Fruit fly (Drosophila melanogaster): Measurements from ENCODE around the gene CG7131.
A peak's percentile ranks its signal among the peaks of the same experiment; 100 is the strongest.

Gene CG7131

DNA sequence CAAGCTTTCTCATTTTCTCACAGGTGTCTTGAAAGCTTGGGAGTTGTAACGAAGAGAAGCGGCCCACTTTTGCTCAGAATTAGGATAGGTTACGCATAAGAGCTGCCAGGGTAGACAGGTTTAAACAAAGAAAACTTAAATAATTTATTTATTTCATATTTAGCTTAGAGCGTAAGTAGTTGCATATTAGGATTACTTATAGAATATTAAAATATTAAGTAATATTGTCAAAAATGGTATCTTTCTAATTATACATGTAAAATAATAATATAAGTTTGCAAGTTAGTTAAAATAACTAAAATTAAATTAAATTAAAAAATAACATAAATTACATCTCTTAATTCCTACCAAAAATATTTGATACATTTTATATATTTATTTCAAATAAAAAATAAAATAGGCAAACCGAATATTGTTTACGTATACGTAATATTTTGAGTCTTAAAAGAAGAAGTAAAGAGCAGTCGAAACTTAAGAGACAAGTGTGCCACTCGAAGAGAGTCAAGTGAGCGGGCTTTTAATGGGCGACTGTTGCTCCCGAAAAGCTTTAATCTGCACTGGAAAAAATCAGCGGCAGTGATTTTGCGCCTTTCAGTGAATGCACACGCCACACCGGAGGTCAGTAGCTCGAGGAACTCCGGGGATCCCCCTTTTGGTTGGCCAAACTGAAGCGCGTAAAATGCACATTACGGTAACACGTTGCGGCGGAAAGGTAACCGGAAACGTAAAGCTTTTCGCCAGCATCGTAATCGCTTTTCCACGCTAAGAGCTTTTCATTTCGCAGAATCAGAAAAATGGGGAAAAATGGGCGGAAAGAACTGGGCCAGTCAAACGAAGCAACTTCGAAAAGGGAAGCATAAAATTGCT is 26.5 kb upstream of the CG7131 start (continued):
- TF ChIP-seq cato (GFP tag; optimal IDR thresholded peaks at IDR 0.05; ENCODE audit: borderline replicate concordance): no peak
- no peak for TF ChIP-seq Vsx1 (GFP tag; optimal IDR thresholded peaks at IDR 0.05)
- no peak for TF ChIP-seq nmo (GFP tag; optimal IDR thresholded peaks at IDR 0.05)
- no peak for TF ChIP-seq CG32772 (GFP tag; IDR thresholded peaks at IDR 0.05)
- no peak for TF ChIP-seq tap (tag; optimal IDR thresholded peaks at IDR 0.05)
- no peak for TF ChIP-seq luna (GFP tag; optimal IDR thresholded peaks at IDR 0.05)
- no peak for TF ChIP-seq repo (GFP tag; optimal IDR thresholded peaks at IDR 0.05)
- no peak for TF ChIP-seq onecut (GFP tag; IDR thresholded peaks at IDR 0.05)
- peak; percentile 22 for TF ChIP-seq MTF-1 (GFP tag; optimal IDR thresholded peaks at IDR 0.05; ENCODE audit: borderline replicate concordance)
- TF ChIP-seq Taf1 (GFP tag; IDR thresholded peaks at IDR 0.05): no peak
- 0 out of 2 replicates have a peak, but pooled peaks have one; percentile 19 for TF ChIP-seq CG14667 (GFP tag; IDR thresholded peaks at IDR 0.05)
- TF ChIP-seq H15 (GFP tag; IDR thresholded peaks at IDR 0.05): no peak
- no peak for TF ChIP-seq Stat92E (GFP tag; optimal IDR thresholded peaks at IDR 0.05)
- TF ChIP-seq CG18476 (GFP tag; optimal IDR thresholded peaks at IDR 0.05): no peak
- peak; percentile 19 for TF ChIP-seq CG12391 (tag; optimal IDR thresholded peaks at IDR 0.05)
- no peak for TF ChIP-seq Atf3 (GFP tag; optimal IDR thresholded peaks at IDR 0.05)
- no peak for TF ChIP-seq CrebB (tag; optimal IDR thresholded peaks at IDR 0.05)
- TF ChIP-seq CG31365 (tag; optimal IDR thresholded peaks at IDR 0.05): no peak
- no peak for TF ChIP-seq ttk (GFP tag; IDR thresholded peaks at IDR 0.05)
- TF ChIP-seq CG4328 (GFP tag; optimal IDR thresholded peaks at IDR 0.05): no peak
- no peak for TF ChIP-seq hkb (optimal IDR thresholded peaks at IDR 0.05)
- TF ChIP-seq hkb (GFP tag; IDR thresholded peaks at IDR 0.05): peak; percentile 66
- TF ChIP-seq Pdp1 (GFP tag; optimal IDR thresholded peaks at IDR 0.05): peak in 1 of 2 experiments; percentile 23
- no peak for TF ChIP-seq CG17359 (tag; optimal IDR thresholded peaks at IDR 0.05)
- no peak for TF ChIP-seq CkIIα-i1 (GFP tag; IDR thresholded peaks at IDR 0.05)
- peak; percentile 31; the same call in 1 of the 3 replicates for TF ChIP-seq CG2889 (GFP tag; IDR thresholded peaks at IDR 0.05)
- TF ChIP-seq ap (GFP tag; IDR thresholded peaks at IDR 0.05): no peak
- TF ChIP-seq CG13123 (GFP tag; optimal IDR thresholded peaks at IDR 0.05): no peak
- TF ChIP-seq tll (GFP tag; optimal IDR thresholded peaks at IDR 0.05): no peak
- peak; percentile 26; the same call in 1 of the 2 replicates for TF ChIP-seq CG11696 (GFP tag; IDR thresholded peaks at IDR 0.05)
- TF ChIP-seq CG17568 (GFP tag; optimal IDR thresholded peaks at IDR 0.05): no peak
- TF ChIP-seq Sox102F (GFP tag; optimal IDR thresholded peaks at IDR 0.05): peak; percentile 20
- TF ChIP-seq bbx (GFP tag; IDR thresholded peaks at IDR 0.05; ENCODE audit: partially characterized antibody): no peak
- TF ChIP-seq gce (GFP tag; IDR thresholded peaks at IDR 0.05): 0 out of 3 replicates have a peak, but pooled peaks have one; percentile 26
- no peak for TF ChIP-seq MESR4 (GFP tag; optimal IDR thresholded peaks at IDR 0.05)
- TF ChIP-seq CG15011 (GFP tag; optimal IDR thresholded peaks at IDR 0.05): no peak
- TF ChIP-seq Xrp1 (GFP tag; IDR thresholded peaks at IDR 0.05): peak; percentile 28; the same call in 1 of the 2 replicates
- TF ChIP-seq CG12104 (GFP tag; optimal IDR thresholded peaks at IDR 0.05): no peak
- TF ChIP-seq Trl (optimal IDR thresholded peaks at IDR 0.05): peak; percentile 62 to 66
- TF ChIP-seq Trl (GFP tag; optimal IDR thresholded peaks at IDR 0.05): peak; percentile 2
- no peak for TF ChIP-seq CG8089 (GFP tag; optimal IDR thresholded peaks at IDR 0.05)
- TF ChIP-seq CG9727 (GFP tag; optimal IDR thresholded peaks at IDR 0.05): no peak
- TF ChIP-seq HHEX (GFP tag; optimal IDR thresholded peaks at IDR 0.05): peak; percentile 18
- TF ChIP-seq CG1024 (GFP tag; IDR thresholded peaks at IDR 0.05): no peak
- TF ChIP-seq Asciz (GFP tag; optimal IDR thresholded peaks at IDR 0.05): no peak
- no peak for TF ChIP-seq Sox100B (GFP tag; optimal IDR thresholded peaks at IDR 0.05)
- TF ChIP-seq Awh (GFP tag; IDR thresholded peaks at IDR 0.05): no peak
- TF ChIP-seq dm (GFP tag; optimal IDR thresholded peaks at IDR 0.05): no peak
- no peak for TF ChIP-seq Sin3A (optimal IDR thresholded peaks at IDR 0.05)

All from whole organism, embryonic.